Worm (Caenorhabditis elegans): ENCODE data around the gene T25B9.11.

The T25B9.11 gene

DNA sequence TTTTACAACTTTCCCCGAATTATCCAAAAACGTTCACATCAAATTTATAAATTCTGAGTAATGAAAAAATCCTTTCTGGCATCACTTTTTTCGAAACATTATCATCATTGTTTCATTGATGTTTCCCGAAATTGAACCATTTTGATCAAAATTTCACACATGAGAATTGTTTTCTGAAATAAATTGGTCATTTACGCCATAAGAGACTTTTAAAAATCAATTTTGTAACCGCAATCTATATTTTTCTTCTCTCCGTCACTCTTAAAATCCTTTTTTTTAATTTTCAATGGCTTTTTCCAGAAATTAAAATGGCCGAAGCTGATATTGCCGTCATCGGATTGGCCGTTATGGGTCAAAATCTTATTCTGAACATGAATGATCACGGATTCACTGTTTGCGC is 5.0 kb downstream of the T25B9.11 start, which contains the start of gene T25B9.9:
T25B9.9 (plus strand) TSS at position 301 of the 400 bp plus-strand sequence.
- peak in 1 of 2 experiments; percentile 35 for TF ChIP-seq unc-62 (GFP tag; optimal IDR thresholded peaks at IDR 0.05 in 1 of 2)
- no peak for TF ChIP-seq unc-62 (tag; optimal IDR thresholded peaks at IDR 0.05)
- no peak for TF ChIP-seq spr-1 (tag; optimal IDR thresholded peaks at IDR 0.05)

ce11 chrIV:10771296-10771695 is 7.0 kb downstream of the T25B9.11 start:
- TF ChIP-seq ceh-82 (tag; optimal IDR thresholded peaks at IDR 0.05), result no peak
- peak; percentile 94 for TF ChIP-seq aha-1 (tag)

DNA sequence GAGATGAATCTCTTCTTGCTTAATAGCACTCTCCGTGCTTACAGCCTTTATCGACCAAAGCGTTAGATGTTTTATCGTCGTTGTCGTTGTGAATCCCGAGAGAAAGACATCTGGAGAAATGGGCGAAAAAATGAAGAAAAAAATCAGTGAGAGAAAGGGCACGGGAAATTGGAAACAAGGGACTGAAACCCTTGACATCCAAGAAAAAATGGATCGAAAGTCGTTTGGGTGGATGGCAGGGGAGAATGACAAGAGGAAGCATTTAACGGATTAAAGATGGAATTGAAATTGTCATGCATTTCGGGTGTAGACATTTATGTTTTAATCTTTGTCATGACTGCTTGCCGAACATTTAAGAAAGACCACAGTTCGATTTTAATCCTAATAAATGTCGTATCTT is 9.5 kb downstream of the T25B9.11 start, which contains the start of gene inpp-1:
inpp-1 (minus strand) TSS at position 101 of the 400 bp plus-strand sequence.
- no peak for TF ChIP-seq nhr-237 (tag; optimal IDR thresholded peaks at IDR 0.05)

DNA sequence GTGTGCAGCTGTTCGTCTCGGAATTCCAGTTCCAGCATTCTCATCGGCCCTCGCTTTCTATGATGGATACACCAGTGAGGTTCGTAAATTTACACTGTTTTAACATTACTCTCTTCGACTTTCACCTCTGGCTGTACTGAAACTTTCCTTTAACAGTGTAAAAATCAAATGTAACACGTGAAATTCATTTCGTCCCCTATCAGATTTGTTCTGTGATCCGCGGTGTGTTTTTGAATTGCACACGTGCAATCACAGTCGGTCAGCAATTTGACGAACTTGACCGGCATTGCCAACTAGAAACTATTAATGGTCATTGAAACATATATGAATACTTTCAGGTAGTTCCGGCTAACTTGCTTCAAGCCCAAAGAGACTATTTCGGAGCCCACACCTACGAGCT is 12.8 kb downstream of the T25B9.11 start:
- TF ChIP-seq hlh-30 (tag; optimal IDR thresholded peaks at IDR 0.05; ENCODE audit: insufficient read depth) (peak; percentile 17), unc-62 (GFP tag; optimal IDR thresholded peaks at IDR 0.05 in 1 of 2) (peak in 1 of 2 experiments; percentile 66), unc-62 (tag; optimal IDR thresholded peaks at IDR 0.05) (no peak), mxl-2 (GFP tag; conservative IDR thresholded peaks at IDR 0.05) (0 out of 2 replicates have a peak, but pooled peaks have one; percentile 49), nhr-28 (tag; optimal IDR thresholded peaks at IDR 0.05) (peak; percentile 7), daf-16 (GFP tag; optimal IDR thresholded peaks at IDR 0.05) (no peak), daf-16 (tag; optimal IDR thresholded peaks at IDR 0.05) (no peak), mxl-3 (GFP tag; optimal IDR thresholded peaks at IDR 0.05) (peak; percentile 1), lim-7 (GFP tag; IDR thresholded peaks at IDR 0.05) (no peak), ceh-62 (tag; optimal IDR thresholded peaks at IDR 0.05) (no peak), ceh-32 (tag; optimal IDR thresholded peaks at IDR 0.05; ENCODE audit: poor library complexity) (no peak)

- TF ChIP-seq arid-1 (GFP tag; conservative IDR thresholded peaks at IDR 0.05) (no peak), php-3 (GFP tag; IDR thresholded peaks at IDR 0.05) (no peak), dmd-9 (GFP tag; IDR thresholded peaks at IDR 0.05) (no peak), mdt-29 (GFP tag; IDR thresholded peaks at IDR 0.05) (no peak), aha-1 (tag) (no peak), ztf-7 (tag; optimal IDR thresholded peaks at IDR 0.05) (no peak), daf-12 (tag; optimal IDR thresholded peaks at IDR 0.05) (no peak), snpc-1.2 (GFP tag; IDR thresholded peaks at IDR 0.05) (0 out of 2 replicates have a peak, but pooled peaks have one; percentile 14)
These were observed 13.3 kb downstream of the T25B9.11 start for ce11 chrIV:10777600-10777999.

- TF ChIP-seq madf-9 (GFP tag; conservative IDR thresholded peaks at IDR 0.05), result 0 out of 2 replicates have a peak, but pooled peaks have one; percentile 17
- peak; percentile 8 for TF ChIP-seq nhr-102 (tag; optimal IDR thresholded peaks at IDR 0.05)
- no peak for TF ChIP-seq Y105C5A.15 (GFP tag; IDR thresholded peaks at IDR 0.05)
- TF ChIP-seq Y48G9A.11 (GFP tag; IDR thresholded peaks at IDR 0.05), result no peak
- 0 out of 2 replicates have a peak, but pooled peaks have one; percentile 12 for TF ChIP-seq lin-38 (GFP tag; IDR thresholded peaks at IDR 0.05)
- TF ChIP-seq zfp-3 (GFP tag; conservative IDR thresholded peaks at IDR 0.05), result 0 out of 2 replicates have a peak, but pooled peaks have one; percentile 55
- 0 out of 2 replicates have a peak, but pooled peaks have one; percentile 39 for TF ChIP-seq nhr-42 (GFP tag; IDR thresholded peaks at IDR 0.05)
- TF ChIP-seq T26A8.4 (GFP tag; IDR thresholded peaks at IDR 0.05), result peak; percentile 86
- no peak for TF ChIP-seq mdl-1 (tag; optimal IDR thresholded peaks at IDR 0.05)
- TF ChIP-seq ceh-20 (GFP tag; IDR thresholded peaks at IDR 0.05), result no peak
- TF ChIP-seq rbr-2 (tag; optimal IDR thresholded peaks at IDR 0.05), result no peak
- TF ChIP-seq nhr-25 (tag; optimal IDR thresholded peaks at IDR 0.05; ENCODE audit: borderline replicate concordance, insufficient read depth), result peak; percentile 19
- TF ChIP-seq ceh-32 (tag; optimal IDR thresholded peaks at IDR 0.05; ENCODE audit: poor library complexity), result no peak
- peak in 1 of 2 experiments; percentile 26 for TF ChIP-seq lsy-2 (tag; optimal IDR thresholded peaks at IDR 0.05)
- TF ChIP-seq jun-1 (tag; optimal IDR thresholded peaks at IDR 0.05), result no peak
- no peak for TF ChIP-seq daf-16 (GFP tag; optimal IDR thresholded peaks at IDR 0.05)
- TF ChIP-seq daf-16 (tag; optimal IDR thresholded peaks at IDR 0.05), result no peak
- 0 out of 2 replicates have a peak, but pooled peaks have one; percentile 28 for TF ChIP-seq lim-7 (GFP tag; IDR thresholded peaks at IDR 0.05)
- TF ChIP-seq lin-15B (tag; optimal IDR thresholded peaks at IDR 0.05), result no peak
- TF ChIP-seq nhr-6 (tag; optimal IDR thresholded peaks at IDR 0.05), result no peak
- no peak for TF ChIP-seq mdt-29 (GFP tag; IDR thresholded peaks at IDR 0.05)
- TF ChIP-seq mep-1 (tag; optimal IDR thresholded peaks at IDR 0.05), result peak; percentile 22
- peak; percentile 38 for TF ChIP-seq nhr-237 (tag; optimal IDR thresholded peaks at IDR 0.05)
- TF ChIP-seq arid-1 (GFP tag; conservative IDR thresholded peaks at IDR 0.05), result 0 out of 2 replicates have a peak, but pooled peaks have one; percentile 29
- peak; percentile 57; the same call in 1 of the 2 replicates for TF ChIP-seq ctbp-1 (GFP tag; IDR thresholded peaks at IDR 0.05)
These were observed 14.3 kb downstream of the T25B9.11 start for ce11 chrIV:10778582-10778981.

All from whole organism, L4 larva.